Worm (Caenorhabditis elegans): ENCODE data around the gene C28D4.8.

The C28D4.8 gene

DNA sequence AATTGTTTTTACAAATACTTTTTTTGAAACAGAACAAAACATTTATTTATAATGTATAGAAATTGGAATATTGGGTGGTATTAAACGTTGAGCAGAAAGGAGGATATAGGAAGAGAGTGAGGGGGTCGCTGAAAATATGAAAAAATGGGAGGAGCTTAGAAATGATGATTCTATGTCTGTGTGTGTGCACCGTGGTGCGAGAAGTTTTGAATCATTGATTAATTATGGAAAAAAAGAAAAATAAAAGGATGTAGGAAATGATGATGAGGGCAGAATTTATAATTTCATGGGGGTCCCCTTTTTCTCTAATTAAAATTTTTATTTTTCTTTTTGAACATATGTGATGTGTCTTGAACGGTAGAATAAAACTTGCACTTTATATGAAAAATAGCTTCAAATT is 36.4 kb upstream of the C28D4.8 start, which contains the start of gene sre-4:
Gene sre-4, minus strand, starts transcription at position 101 of the 400 bp plus-strand sequence.
- TF ChIP-seq T23F11.4 (GFP tag; optimal IDR thresholded peaks at IDR 0.05) (no peak), nfya-1 (tag; optimal IDR thresholded peaks at IDR 0.05) (no peak), C38D4.7 (GFP tag; optimal IDR thresholded peaks at IDR 0.05) (no peak), ceh-22 (tag; optimal IDR thresholded peaks at IDR 0.05) (no peak), ttx-3 (tag; optimal IDR thresholded peaks at IDR 0.05) (no peak), hlh-6 (tag; optimal IDR thresholded peaks at IDR 0.05) (no peak), pat-9 (tag; optimal IDR thresholded peaks at IDR 0.05) (no peak), mec-3 (tag; optimal IDR thresholded peaks at IDR 0.05; ENCODE audit: borderline replicate concordance) (no peak), ztf-16 (tag; optimal IDR thresholded peaks at IDR 0.05) (no peak)

DNA sequence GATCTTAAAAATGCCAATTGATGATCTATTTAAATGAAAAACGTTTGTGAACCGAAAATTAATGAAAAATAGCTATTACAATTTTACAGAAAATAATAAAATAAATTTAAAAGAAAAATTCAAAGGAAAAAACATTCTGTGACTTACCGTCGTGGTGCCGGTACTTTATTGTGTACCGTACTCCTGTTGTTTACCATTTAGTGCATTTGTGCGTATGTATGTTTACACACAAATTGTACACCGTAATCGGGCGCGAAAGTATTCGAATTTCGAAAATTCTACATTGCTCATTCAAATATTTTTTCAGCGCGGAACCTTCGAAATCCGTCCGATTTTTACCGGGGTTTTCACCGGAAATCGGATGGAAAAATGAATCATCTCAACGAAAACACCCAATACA is 29.8 kb upstream of the C28D4.8 start, which contains the start of gene T13F2.6:
Gene T13F2.6, plus strand, starts transcription at position 306 of the 400 bp plus-strand sequence.
- TF ChIP-seq ceh-31 (tag; optimal IDR thresholded peaks at IDR 0.05) (no peak), pax-1 (tag; optimal IDR thresholded peaks at IDR 0.05) (no peak), ceh-45 (GFP tag; IDR thresholded peaks at IDR 0.05) (no peak), tbx-7 (tag; optimal IDR thresholded peaks at IDR 0.05) (no peak), ets-4 (tag; optimal IDR thresholded peaks at IDR 0.05) (no peak), ceh-30 (tag; optimal IDR thresholded peaks at IDR 0.05) (no peak), unc-42 (tag; optimal IDR thresholded peaks at IDR 0.05) (no peak), mec-3 (tag; optimal IDR thresholded peaks at IDR 0.05; ENCODE audit: borderline replicate concordance) (no peak), fkh-10 (GFP tag; optimal IDR thresholded peaks at IDR 0.05) (no peak), pros-1 (tag; optimal IDR thresholded peaks at IDR 0.05) (no peak), ceh-24 (tag; optimal IDR thresholded peaks at IDR 0.05) (no peak), pha-4 (tag; optimal IDR thresholded peaks at IDR 0.05) (no peak), ceh-9 (tag; optimal IDR thresholded peaks at IDR 0.05) (no peak), elt-4 (tag; optimal IDR thresholded peaks at IDR 0.05) (no peak), ceh-18 (tag; optimal IDR thresholded peaks at IDR 0.05) (no peak), ama-1 (optimal IDR thresholded peaks at IDR 0.05) (no peak), pag-3 (tag; optimal IDR thresholded peaks at IDR 0.05; ENCODE audit: borderline replicate concordance) (no peak), ztf-16 (tag; optimal IDR thresholded peaks at IDR 0.05) (no peak), hlh-8 (tag; optimal IDR thresholded peaks at IDR 0.05) (no peak)

- TF ChIP-seq npax-4 (tag; optimal IDR thresholded peaks at IDR 0.05) (no peak), ceh-22 (tag; optimal IDR thresholded peaks at IDR 0.05) (no peak), T23F11.4 (GFP tag; optimal IDR thresholded peaks at IDR 0.05) (no peak), sox-4 (tag; optimal IDR thresholded peaks at IDR 0.05) (no peak), ceh-31 (tag; optimal IDR thresholded peaks at IDR 0.05) (peak; percentile 92), unc-3 (GFP tag; conservative IDR thresholded peaks at IDR 0.05) (no peak), unc-3 (tag; optimal IDR thresholded peaks at IDR 0.05) (no peak), C38D4.7 (GFP tag; optimal IDR thresholded peaks at IDR 0.05) (no peak), Y22D7AL.16 (tag; optimal IDR thresholded peaks at IDR 0.05) (no peak), pax-1 (tag; optimal IDR thresholded peaks at IDR 0.05) (no peak), ref-2 (tag; optimal IDR thresholded peaks at IDR 0.05) (no peak), elt-4 (tag; optimal IDR thresholded peaks at IDR 0.05) (no peak), sdc-2 (tag; optimal IDR thresholded peaks at IDR 0.05) (no peak), hlh-30 (tag; optimal IDR thresholded peaks at IDR 0.05; ENCODE audit: insufficient read depth) (no peak), tbx-2 (tag; optimal IDR thresholded peaks at IDR 0.05) (peak; percentile 45), hlh-8 (tag; optimal IDR thresholded peaks at IDR 0.05) (no peak), nfya-1 (tag; optimal IDR thresholded peaks at IDR 0.05) (peak; percentile 20), dmd-4 (tag; optimal IDR thresholded peaks at IDR 0.05; ENCODE audit: borderline replicate concordance) (no peak), ceh-18 (tag; optimal IDR thresholded peaks at IDR 0.05) (no peak), ceh-2 (tag; optimal IDR thresholded peaks at IDR 0.05) (peak; percentile 69), nhr-232 (tag; optimal IDR thresholded peaks at IDR 0.05) (no peak), unc-55 (GFP tag; optimal IDR thresholded peaks at IDR 0.05) (no peak), ceh-24 (tag; optimal IDR thresholded peaks at IDR 0.05) (no peak), pha-4 (tag; optimal IDR thresholded peaks at IDR 0.05) (no peak), ceh-9 (tag; optimal IDR thresholded peaks at IDR 0.05) (no peak), ets-4 (tag; optimal IDR thresholded peaks at IDR 0.05) (peak; percentile 66), ceh-6 (GFP tag; optimal IDR thresholded peaks at IDR 0.05) (no peak), unc-42 (tag; optimal IDR thresholded peaks at IDR 0.05) (peak; percentile 54), C08G9.2 (tag; optimal IDR thresholded peaks at IDR 0.05) (peak; percentile 83), ama-1 (optimal IDR thresholded peaks at IDR 0.05) (no peak), ceh-14 (tag; optimal IDR thresholded peaks at IDR 0.05) (no peak), rnt-1 (tag; optimal IDR thresholded peaks at IDR 0.05) (peak; percentile 50), lin-11 (tag; optimal IDR thresholded peaks at IDR 0.05) (no peak), syd-9 (tag; optimal IDR thresholded peaks at IDR 0.05) (no peak), ttx-3 (tag; optimal IDR thresholded peaks at IDR 0.05) (no peak), fkh-6 (tag; optimal IDR thresholded peaks at IDR 0.05) (no peak), tbx-7 (tag; optimal IDR thresholded peaks at IDR 0.05) (peak; percentile 37), dve-1 (tag; optimal IDR thresholded peaks at IDR 0.05) (no peak)
Observed at ce11 chrIV:9777535-9777934, 29.3 kb upstream of the C28D4.8 start, which contains the start of gene sna-2. sna-2 (minus strand) TSS chrIV:9777634.
